Worm (Caenorhabditis elegans) whole organism, early embryonic: ENCODE data around the gene dhs-12.

Experiments
- F13C5.2 ChIP-seq: sonication (generic microtip); optimal IDR thresholded peaks from 2 replicates; lab custom pipeline; 2017; ENCODE audit warnings: mild to moderate bottlenecking, missing genetic modification characterization, inconsistent platforms, missing compliant biosample characterization
- hnd-1 ChIP-seq: sonication (generic microtip); optimal IDR thresholded peaks from 2 replicates; lab custom pipeline; 2016; ENCODE audit warnings: missing genetic modification characterization, missing compliant biosample characterization
- tra-4 ChIP-seq: sonication (generic microtip); optimal IDR thresholded peaks from 2 replicates; lab custom pipeline; 2017; ENCODE audit warnings: missing genetic modification characterization, missing compliant biosample characterization

DNA sequence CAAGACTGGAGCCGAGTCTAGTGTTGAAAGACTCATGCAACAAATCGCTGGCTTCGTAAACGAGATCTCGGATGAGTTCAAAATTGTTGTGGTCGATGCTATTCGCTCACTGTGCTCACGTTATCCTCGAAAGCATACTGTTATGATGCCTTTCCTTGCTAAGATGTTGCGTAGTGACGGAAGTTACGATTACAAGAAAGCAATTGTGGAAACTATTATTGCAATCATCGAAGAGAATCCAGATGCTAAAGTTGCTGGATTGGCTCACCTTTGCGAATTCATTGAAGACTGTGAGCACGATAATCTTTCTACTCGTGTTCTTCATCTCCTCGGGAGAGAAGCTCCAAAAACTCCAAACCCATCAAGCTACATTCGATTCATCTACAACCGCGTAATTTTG, 11.2 kb downstream of the dhs-12 start:
- TF ChIP-seq tra-4 (tag; lab: Kevin White, UChicago) (no peak), hnd-1 (tag; lab: Kevin White, UChicago) (no peak), F13C5.2 (tag; lab: Kevin White, UChicago) (no peak)
